Worm (Caenorhabditis elegans) whole organism, L2 larva: Measurements from ENCODE around the gene T16H12.13.

ENCODE experiments used
- C34F6.9 ChIP-seq: fragments of 150-350 bp; optimal IDR thresholded peaks from 2 replicates; lab custom pipeline; 2014; ENCODE audit warnings: missing biosample characterization, missing genetic modification characterization
- F13H6.1 ChIP-seq: sonication (generic microtip); optimal IDR thresholded peaks from 2 replicates; lab custom pipeline; 2016; ENCODE audit warnings: missing genetic modification characterization, missing compliant biosample characterization
- R02D3.7 ChIP-seq: fragments of 150-350 bp; optimal IDR thresholded peaks from 2 replicates; lab custom pipeline; 2014; ENCODE audit warnings: missing biosample characterization, missing genetic modification characterization
- Y55F3AM.14 ChIP-seq: fragments of 200-800 bp; sonication (Bioruptor generic); optimal IDR thresholded peaks from 2 replicates; lab custom pipeline; 2018; ENCODE audit warnings: mild to moderate bottlenecking, missing genetic modification characterization, missing compliant biosample characterization
- ZK546.5 ChIP-seq: sonication (generic microtip); optimal IDR thresholded peaks from 2 replicates; lab custom pipeline; 2017; ENCODE audit warnings: missing biosample characterization, missing genetic modification characterization
- alr-1 ChIP-seq: fragments of 150-350 bp; optimal IDR thresholded peaks from 2 replicates; lab custom pipeline; 2014; ENCODE audit warnings: missing biosample characterization, missing genetic modification characterization
- aly-2 ChIP-seq: fragments of 150-350 bp; optimal IDR thresholded peaks from 2 replicates; lab custom pipeline; 2014; ENCODE audit warnings: missing biosample characterization, missing genetic modification characterization
- ama-1 ChIP-seq: fragments of 150-350 bp; optimal IDR thresholded peaks from 2 replicates; lab custom pipeline; 2018; ENCODE audit warnings: inconsistent platforms
- blmp-1 ChIP-seq: sonication (generic microtip); optimal IDR thresholded peaks from 2 replicates; lab custom pipeline; 2017; ENCODE audit warnings: missing genetic modification characterization, mild to moderate bottlenecking, missing compliant biosample characterization, antibody characterized with exemption, moderate library complexity; ENCODE audit not compliant: insufficient read depth
- ceh-16 ChIP-seq: fragments of 150-350 bp; optimal IDR thresholded peaks from 2 replicates; lab custom pipeline; 2014; ENCODE audit warnings: missing biosample characterization, missing genetic modification characterization
- ceh-82 ChIP-seq: fragments of 150-350 bp; optimal IDR thresholded peaks from 2 replicates; lab custom pipeline; 2014; ENCODE audit warnings: missing biosample characterization, missing genetic modification characterization
- crh-2 ChIP-seq: sonication (generic microtip); optimal IDR thresholded peaks from 2 replicates; lab custom pipeline; 2017; ENCODE audit warnings: missing biosample characterization, missing genetic modification characterization
- dmd-4 ChIP-seq: sonication (generic microtip); optimal IDR thresholded peaks from 2 replicates; lab custom pipeline; 2017; ENCODE audit warnings: missing biosample characterization, missing genetic modification characterization
- egl-27 ChIP-seq: sonication (generic microtip); optimal IDR thresholded peaks from 3 replicates; lab custom pipeline; 2017; ENCODE audit warnings: missing biosample characterization, missing genetic modification reagents, missing genetic modification characterization
- elt-1 ChIP-seq: fragments of 150-350 bp; optimal IDR thresholded peaks from 2 replicates; lab custom pipeline; 2014; ENCODE audit warnings: missing biosample characterization, missing genetic modification characterization
- elt-3 ChIP-seq: sonication (generic microtip); optimal IDR thresholded peaks from 2 replicates; lab custom pipeline; 2017; ENCODE audit warnings: missing biosample characterization, missing genetic modification characterization
- fos-1 ChIP-seq: fragments of 150-350 bp; optimal IDR thresholded peaks from 2 replicates; lab custom pipeline; 2014; ENCODE audit warnings: missing biosample characterization, missing genetic modification characterization
- gmeb-1 ChIP-seq: fragments of 150-350 bp; optimal IDR thresholded peaks from 2 replicates; lab custom pipeline; 2014; ENCODE audit warnings: missing biosample characterization, missing genetic modification characterization
- lin-11 ChIP-seq: fragments of 150-350 bp; sonication (generic microtip); optimal IDR thresholded peaks from 2 replicates; lab custom pipeline; 2014; ENCODE audit warnings: missing biosample characterization, missing genetic modification characterization, inconsistent platforms, mixed read lengths
- lin-13 ChIP-seq: fragments of 150-350 bp; optimal IDR thresholded peaks from 2 replicates; lab custom pipeline; 2014; ENCODE audit warnings: missing biosample characterization, missing genetic modification reagents, missing genetic modification characterization
- lin-39 ChIP-seq: fragments of 150-350 bp; optimal IDR thresholded peaks from 2 replicates; lab custom pipeline; 2014; ENCODE audit warnings: missing biosample characterization, missing genetic modification reagents, missing genetic modification characterization
- lsy-2 ChIP-seq, 2 experiments: fragments of 150-350 bp in 1 of 2; sonication (generic microtip) in 1 of 2; optimal IDR thresholded peaks; 2 replicates each; lab custom pipeline; 2014 to 2017; ENCODE audit warnings: missing biosample characterization in 2 of 2, missing genetic modification characterization in 2 of 2
- mab-5 ChIP-seq: fragments of 150-350 bp; optimal IDR thresholded peaks from 2 replicates; lab custom pipeline; 2014; ENCODE audit warnings: missing biosample characterization, missing genetic modification characterization
- mbf-1 ChIP-seq: sonication (generic microtip); optimal IDR thresholded peaks from 2 replicates; lab custom pipeline; 2017; ENCODE audit warnings: missing biosample characterization, missing genetic modification characterization
- mdl-1 ChIP-seq, 2 experiments: fragments of 150-350 bp in 1 of 2; sonication (generic microtip) in 1 of 2; optimal IDR thresholded peaks; 2 replicates each; lab custom pipeline; 2017; ENCODE audit warnings: missing biosample characterization in 2 of 2, missing genetic modification characterization in 2 of 2
- nhr-10 ChIP-seq: sonication (generic microtip); optimal IDR thresholded peaks from 2 replicates; lab custom pipeline; 2017; ENCODE audit warnings: missing biosample characterization, missing genetic modification characterization
- nhr-11 ChIP-seq: fragments of 150-350 bp; optimal IDR thresholded peaks from 2 replicates; lab custom pipeline; 2014; ENCODE audit warnings: missing biosample characterization, missing genetic modification characterization
- nhr-12 ChIP-seq: fragments of 150-350 bp; optimal IDR thresholded peaks from 2 replicates; lab custom pipeline; 2014; ENCODE audit warnings: missing biosample characterization, missing genetic modification characterization
- nhr-129 ChIP-seq: fragments of 150-350 bp; optimal IDR thresholded peaks from 2 replicates; lab custom pipeline; 2014; ENCODE audit warnings: missing biosample characterization, missing genetic modification characterization
- nhr-21 ChIP-seq: fragments of 150-350 bp; optimal IDR thresholded peaks from 2 replicates; lab custom pipeline; 2014; ENCODE audit warnings: missing biosample characterization, missing genetic modification characterization
- nhr-23 ChIP-seq: fragments of 150-350 bp; optimal IDR thresholded peaks from 2 replicates; lab custom pipeline; 2014; ENCODE audit warnings: missing biosample characterization, missing genetic modification reagents, missing genetic modification characterization
- nhr-237 ChIP-seq: fragments of 150-350 bp; optimal IDR thresholded peaks from 2 replicates; lab custom pipeline; 2014; ENCODE audit warnings: missing biosample characterization, missing genetic modification characterization
- nhr-25 ChIP-seq: fragments of 150-350 bp; sonication (generic microtip); optimal IDR thresholded peaks from 3 replicates; lab custom pipeline; 2014; ENCODE audit warnings: missing biosample characterization, missing genetic modification characterization
- nhr-6 ChIP-seq: fragments of 150-350 bp; optimal IDR thresholded peaks from 2 replicates; lab custom pipeline; 2014; ENCODE audit warnings: missing biosample characterization, missing genetic modification characterization
- nhr-77 ChIP-seq: fragments of 150-350 bp; optimal IDR thresholded peaks from 2 replicates; lab custom pipeline; 2014; ENCODE audit warnings: missing biosample characterization, missing genetic modification characterization
- peb-1 ChIP-seq: fragments of 150-350 bp; optimal IDR thresholded peaks from 2 replicates; lab custom pipeline; 2014; ENCODE audit warnings: missing biosample characterization, missing genetic modification characterization
- sem-4 ChIP-seq: fragments of 150-350 bp; optimal IDR thresholded peaks from 2 replicates; lab custom pipeline; 2014; ENCODE audit warnings: missing biosample characterization, missing genetic modification reagents, missing genetic modification characterization
- skn-1 ChIP-seq: sonication (generic microtip); optimal IDR thresholded peaks from 2 replicates; lab custom pipeline; 2017; ENCODE audit warnings: missing biosample characterization, missing genetic modification characterization
- sma-3 ChIP-seq: sonication (generic microtip); optimal IDR thresholded peaks from 2 replicates; lab custom pipeline; 2016; ENCODE audit warnings: missing genetic modification reagents, missing genetic modification characterization, missing compliant biosample characterization
- sma-9 ChIP-seq, 2 experiments: fragments of 150-350 bp in 1 of 2; sonication (generic microtip) in 1 of 2; optimal IDR thresholded peaks; 2 replicates each; lab custom pipeline; 2014 to 2016; ENCODE audit warnings: missing genetic modification characterization in 2 of 2, mild to moderate bottlenecking in 1 of 2, missing biosample characterization in 1 of 2, missing compliant biosample characterization in 1 of 2, missing genetic modification reagents in 1 of 2, moderate library complexity in 1 of 2
- snpc-4 ChIP-seq: fragments of 150-350 bp; optimal IDR thresholded peaks from 2 replicates; lab custom pipeline; 2014; ENCODE audit warnings: missing biosample characterization, missing genetic modification characterization
- unc-39 ChIP-seq: fragments of 150-350 bp; optimal IDR thresholded peaks from 2 replicates; lab custom pipeline; 2014; ENCODE audit warnings: missing biosample characterization, missing genetic modification characterization
- unc-55 ChIP-seq: fragments of 150-350 bp; sonication (generic microtip); optimal IDR thresholded peaks from 3 replicates; lab custom pipeline; 2014; ENCODE audit warnings: missing biosample characterization, missing genetic modification reagents, missing genetic modification characterization
- unc-62 ChIP-seq: fragments of 150-350 bp; optimal IDR thresholded peaks from 2 replicates; lab custom pipeline; 2014; ENCODE audit warnings: missing biosample characterization, missing genetic modification reagents, missing genetic modification characterization
- zag-1 ChIP-seq: fragments of 150-350 bp; optimal IDR thresholded peaks from 2 replicates; lab custom pipeline; 2014; ENCODE audit warnings: missing biosample characterization, missing genetic modification characterization
- ztf-1 ChIP-seq: fragments of 200-800 bp; sonication (Bioruptor generic); conservative IDR thresholded peaks from 2 replicates; pipeline ENCODE4 v1.3.6; 2022; ENCODE audit warnings: missing genetic modification characterization, missing compliant biosample characterization
- ztf-11 ChIP-seq: sonication (generic microtip); optimal IDR thresholded peaks from 2 replicates; lab custom pipeline; 2017; ENCODE audit warnings: missing biosample characterization, missing genetic modification characterization
- ztf-4 ChIP-seq: fragments of 150-350 bp; optimal IDR thresholded peaks from 2 replicates; lab custom pipeline; 2014; ENCODE audit warnings: missing biosample characterization, missing genetic modification characterization

The T16H12.13 gene

DNA sequence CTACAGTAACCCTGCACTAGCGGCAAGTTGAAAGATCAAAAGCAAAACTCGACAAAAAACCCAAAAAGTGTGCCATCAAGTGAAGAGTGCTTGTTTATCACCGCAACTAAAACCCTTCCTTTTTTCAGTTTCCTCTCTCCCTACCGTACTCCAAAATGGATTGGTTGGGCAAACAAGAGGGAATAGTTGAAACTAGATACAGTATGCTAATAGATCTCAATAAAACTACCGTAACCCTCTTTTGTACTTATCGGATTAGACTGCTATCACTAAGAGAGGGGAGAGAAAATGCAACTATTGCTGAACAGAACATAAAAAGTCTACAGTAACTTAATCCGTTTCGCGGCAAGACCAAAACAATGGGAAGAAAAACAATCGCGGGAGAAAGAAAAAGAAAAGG is 10.2 kb downstream of the T16H12.13 start:
- TF ChIP-seq nhr-21 (tag; lab: Kevin White, UChicago) (no peak), ztf-11 (no peak), lsy-2 (tag; optimal IDR thresholded peaks at IDR 0.05; lab: Kevin White, UChicago) (peak in 1 of 2 experiments; percentile 66)

ce11 chrIII:10096525-10096972 is 11.3 kb downstream of the T16H12.13 start:
- TF ChIP-seq elt-3 (tag; lab: Kevin White, UChicago) (no peak), unc-62 (GFP tag; lab: Kevin White, UChicago) (peak; percentile 80), lin-13 (GFP tag; lab: Kevin White, UChicago) (peak; percentile 83), crh-2 (tag; lab: Kevin White, UChicago) (peak; percentile 90), ztf-1 (GFP tag; lab: Robert Waterston, UW) (no peak), F13H6.1 (tag; lab: Kevin White, UChicago) (peak; percentile 97), elt-1 (tag; lab: Kevin White, UChicago) (no peak), ceh-82 (peak; percentile 45), snpc-4 (peak; percentile 54), skn-1 (tag; lab: Kevin White, UChicago) (no peak), nhr-129 (tag; lab: Kevin White, UChicago) (peak; percentile 91), nhr-11 (no peak), gmeb-1 (tag; lab: Kevin White, UChicago) (peak; percentile 77), lin-39 (no peak), sem-4 (tag; lab: Kevin White, UChicago) (peak; percentile 85), zag-1 (tag; lab: Kevin White, UChicago) (peak; percentile 86), sma-9 (GFP tag; optimal IDR thresholded peaks at IDR 0.05; lab: Kevin White, UChicago) (peak; percentile 94), sma-9 (tag; optimal IDR thresholded peaks at IDR 0.05; lab: Kevin White, UChicago) (no peak), nhr-21 (tag; lab: Kevin White, UChicago) (peak; percentile 85), alr-1 (tag; lab: Kevin White, UChicago) (no peak), sma-3 (GFP tag; lab: Kevin White, UChicago) (peak; percentile 77), nhr-10 (tag; lab: Kevin White, UChicago) (no peak), nhr-25 (tag; lab: Kevin White, UChicago) (peak; percentile 77), mbf-1 (tag; lab: Kevin White, UChicago) (no peak), aly-2 (no peak), peb-1 (tag; lab: Kevin White, UChicago) (no peak), ztf-4 (tag; lab: Kevin White, UChicago) (peak; percentile 86), blmp-1 (tag; lab: Kevin White, UChicago) (peak; percentile 20), nhr-23 (tag; lab: Kevin White, UChicago) (no peak), nhr-6 (tag; lab: Kevin White, UChicago) (peak; percentile 89), fos-1 (tag; lab: Kevin White, UChicago) (peak; percentile 80), Y55F3AM.14 (GFP tag; lab: Kevin White, UChicago) (peak; percentile 22), unc-55 (peak; percentile 92), dmd-4 (no peak), mab-5 (tag; lab: Kevin White, UChicago) (peak; percentile 85), lin-11 (tag; lab: Kevin White, UChicago) (peak; percentile 84), ama-1 (lab: Kevin White, UChicago) (no peak), R02D3.7 (tag; lab: Kevin White, UChicago) (peak; percentile 18), nhr-12 (tag; lab: Kevin White, UChicago) (no peak), ZK546.5 (tag; lab: Kevin White, UChicago) (peak; percentile 42), mdl-1 (tag; optimal IDR thresholded peaks at IDR 0.05; lab: Kevin White, UChicago) (peak; percentile 96 to 97), lsy-2 (tag; optimal IDR thresholded peaks at IDR 0.05; lab: Kevin White, UChicago) (peak; percentile 81 to 94), C34F6.9 (tag; lab: Kevin White, UChicago) (peak; percentile 97), nhr-237 (tag; lab: Kevin White, UChicago) (peak; percentile 60), egl-27 (tag; lab: Kevin White, UChicago) (peak; percentile 94), unc-39 (no peak), ztf-11 (no peak), ceh-16 (tag; lab: Kevin White, UChicago) (no peak), nhr-77 (tag; lab: Kevin White, UChicago) (peak; percentile 59)
- TF ChIP-seq, all 48 proteins: peak for 30
